Worm (Caenorhabditis elegans): ENCODE results near the gene math-25.

math-25 gene

DNA sequence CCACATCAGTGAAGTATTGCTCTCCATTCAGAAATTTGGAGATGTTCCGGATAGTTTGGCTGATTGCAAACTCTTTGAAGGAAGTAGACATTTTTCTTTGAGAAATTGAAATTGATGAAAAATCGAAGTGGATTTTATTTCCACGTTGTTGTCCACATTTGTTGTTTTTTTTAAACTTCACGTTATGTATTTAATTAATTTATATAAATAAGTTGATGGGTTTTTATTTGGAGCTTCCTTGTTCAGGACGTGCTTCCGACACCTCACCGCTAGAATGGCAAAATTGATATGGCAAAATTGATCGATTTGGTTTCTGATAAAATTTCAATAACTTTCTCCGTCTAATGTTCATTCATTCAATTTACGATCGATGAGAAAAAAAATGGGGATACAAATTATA lies 50.6 kb downstream of the math-25 start, which contains the start of gene math-48:
math-48 (minus strand) TSS at position 101 of the 400 bp plus-strand sequence.
- TF ChIP-seq hmg-1.1 (GFP tag; IDR thresholded peaks at IDR 0.05) (no peak), pqm-1 (tag; optimal IDR thresholded peaks at IDR 0.05) (no peak), madf-9 (GFP tag; conservative IDR thresholded peaks at IDR 0.05) (no peak), ceh-28 (tag; optimal IDR thresholded peaks at IDR 0.05) (no peak)
